Worm (Caenorhabditis elegans): ENCODE data around the gene B0244.9.

ce11 chrIII:5740666-5741065 lies 9.8 kb upstream of the B0244.9 start, which contains the start of gene B0244.16:
- TF ChIP-seq athp-1 (tag; optimal IDR thresholded peaks at IDR 0.05), result no peak
- TF ChIP-seq attf-5 (GFP tag; optimal IDR thresholded peaks at IDR 0.05), result no peak
- no peak for TF ChIP-seq lsy-27 (tag; optimal IDR thresholded peaks at IDR 0.05; ENCODE audit: borderline replicate concordance, insufficient read depth)
- no peak for TF ChIP-seq efl-1 (GFP tag; optimal IDR thresholded peaks at IDR 0.05)
- no peak for TF ChIP-seq ama-1 (optimal IDR thresholded peaks at IDR 0.05)
- no peak for TF ChIP-seq ama-1 (GFP tag; optimal IDR thresholded peaks at IDR 0.05)
- no peak for TF ChIP-seq bed-2 (GFP tag; IDR thresholded peaks at IDR 0.05)
- no peak for TF ChIP-seq hsf-1 (GFP tag; IDR thresholded peaks at IDR 0.05)
- TF ChIP-seq tbp1 (GFP tag; optimal IDR thresholded peaks at IDR 0.05), result no peak
- TF ChIP-seq pha-4 (tag; optimal IDR thresholded peaks at IDR 0.05), result no peak
